Worm (Caenorhabditis elegans) whole organism, L4/young adult: ENCODE measurements around the gene Y73C8C.10.

Experiments
- dao-5 ChIP-seq: sonication (generic microtip); optimal IDR thresholded peaks from 2 replicates; lab custom pipeline; 2016; ENCODE audit warnings: missing genotype, missing genetic modification characterization, moderate library complexity, missing compliant biosample characterization
- him-1 ChIP-seq: sonication (generic microtip); optimal IDR thresholded peaks from 2 replicates; lab custom pipeline; 2016; ENCODE audit warnings: missing genotype, missing genetic modification reagents, missing genetic modification characterization, missing compliant biosample characterization

DNA sequence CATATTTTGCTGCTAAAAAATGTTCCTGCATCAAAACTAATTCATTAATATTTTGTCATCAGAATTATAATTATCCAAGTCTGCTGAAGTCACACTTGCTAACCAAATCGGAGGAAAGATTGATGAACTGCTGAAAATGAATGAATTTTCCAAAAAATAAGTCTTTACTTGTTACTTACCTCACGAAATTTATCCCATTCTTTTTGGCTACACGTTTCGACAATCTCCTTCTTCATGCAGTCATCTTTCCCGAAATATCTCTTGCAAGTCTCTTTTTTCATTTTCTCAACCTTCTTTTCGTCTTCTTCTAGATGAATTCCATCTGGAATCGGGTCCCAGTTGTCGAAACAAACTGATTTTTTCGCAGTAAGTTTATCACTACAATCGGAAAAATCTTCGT is 30.8 kb upstream of the Y73C8C.10 start:
- TF ChIP-seq him-1, result no peak
- TF ChIP-seq dao-5 (tag; lab: Kevin White, UChicago), result no peak
